Worm (Caenorhabditis elegans): ENCODE measurements around the gene arp-6.

DNA sequence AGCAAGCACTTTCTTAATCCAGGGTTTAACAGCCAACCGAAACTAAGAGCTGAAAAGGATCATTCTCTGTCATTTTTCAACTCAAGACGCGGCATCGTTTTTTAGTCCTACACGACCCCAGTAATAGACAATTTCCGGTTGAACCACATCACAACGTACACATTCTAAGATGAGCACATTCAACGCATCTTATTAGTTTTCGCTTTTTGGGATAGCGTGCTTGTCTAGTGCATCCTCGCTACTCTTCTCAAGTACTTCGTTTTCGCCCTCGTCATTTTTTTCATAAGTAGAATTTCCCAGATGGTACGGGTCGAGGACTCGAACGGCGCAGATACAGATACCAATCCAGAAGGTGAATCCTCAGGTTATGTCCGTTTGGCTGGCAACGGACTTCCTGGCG, 5.1 kb upstream of the arp-6 start, which contains the start of gene T05H10.1:
- TF ChIP-seq ama-1 (optimal IDR thresholded peaks at IDR 0.05) (no peak), hnd-1 (tag; optimal IDR thresholded peaks at IDR 0.05) (no peak), B0310.2 (tag; optimal IDR thresholded peaks at IDR 0.05) (no peak), sea-1 (GFP tag; conservative IDR thresholded peaks at IDR 0.05) (no peak), tbx-37 (GFP tag; conservative IDR thresholded peaks at IDR 0.05) (no peak), tra-4 (tag; optimal IDR thresholded peaks at IDR 0.05) (no peak), ceh-36 (tag; optimal IDR thresholded peaks at IDR 0.05) (no peak), pes-1 (GFP tag; IDR thresholded peaks at IDR 0.05) (no peak), ets-7 (tag; optimal IDR thresholded peaks at IDR 0.05) (no peak), flt-1 (GFP tag; IDR thresholded peaks at IDR 0.05) (no peak), scrt-1 (GFP tag; IDR thresholded peaks at IDR 0.05) (no peak), hmg-4 (GFP tag; optimal IDR thresholded peaks at IDR 0.05) (no peak), hmbx-1 (tag; optimal IDR thresholded peaks at IDR 0.05) (no peak)
